Fruit fly (Drosophila melanogaster): ENCODE results near the gene CG42450.

Gene CG42450

dm6 chrX:18848338-18849021 lies 35.4 kb downstream of the CG42450 start, which contains the start of gene shop (continued):
- TF ChIP-seq CG33213 (GFP tag; optimal IDR thresholded peaks at IDR 0.05) = peak; percentile 59
- peak; percentile 59; the same call in 2 of the 4 replicates for TF ChIP-seq Dll (GFP tag; IDR thresholded peaks at IDR 0.05; ENCODE audit: partially characterized antibody)
- peak; percentile 60 for TF ChIP-seq onecut (GFP tag; IDR thresholded peaks at IDR 0.05)
- 0 out of 2 replicates have a peak, but pooled peaks have one; percentile 46 for TF ChIP-seq CG42726 (GFP tag; IDR thresholded peaks at IDR 0.05; ENCODE audit: partially characterized antibody)
- peak; percentile 2 for TF ChIP-seq Hey (tag; optimal IDR thresholded peaks at IDR 0.05)
- TF ChIP-seq CG12744 (GFP tag; optimal IDR thresholded peaks at IDR 0.05) = peak; percentile 35
- TF ChIP-seq her (GFP tag; optimal IDR thresholded peaks at IDR 0.05) = no peak
- no peak for TF ChIP-seq Rx (GFP tag; IDR thresholded peaks at IDR 0.05)
- peak; percentile 93 for TF ChIP-seq gem (tag; optimal IDR thresholded peaks at IDR 0.05)
- peak; percentile 64 for TF ChIP-seq gsb-n (tag; optimal IDR thresholded peaks at IDR 0.05)
- peak; percentile 36; the same call in 1 of the 2 replicates for TF ChIP-seq Gsc (GFP tag; IDR thresholded peaks at IDR 0.05)
- no peak for TF ChIP-seq Lim3 (GFP tag; IDR thresholded peaks at IDR 0.05)
- no peak for TF ChIP-seq cg (GFP tag; optimal IDR thresholded peaks at IDR 0.05)
- TF ChIP-seq CrebB (tag; optimal IDR thresholded peaks at IDR 0.05) = peak; percentile 75
- peak; percentile 61 for TF ChIP-seq schlank (tag; optimal IDR thresholded peaks at IDR 0.05)
- TF ChIP-seq YL-1 (GFP tag; optimal IDR thresholded peaks at IDR 0.05) = peak; percentile 24
- TF ChIP-seq Vsx1 (GFP tag; optimal IDR thresholded peaks at IDR 0.05) = peak; percentile 69
- TF ChIP-seq zfh2 (GFP tag; optimal IDR thresholded peaks at IDR 0.05) = peak; percentile 81
- peak; percentile 78 for TF ChIP-seq jing (GFP tag; optimal IDR thresholded peaks at IDR 0.05)
- peak; percentile 76 for TF ChIP-seq Fer3 (tag; optimal IDR thresholded peaks at IDR 0.05)
- peak; percentile 67 for TF ChIP-seq Mad (GFP tag; optimal IDR thresholded peaks at IDR 0.05)
- peak; percentile 64 for TF ChIP-seq CG10462 (GFP tag; optimal IDR thresholded peaks at IDR 0.05)
- peak; percentile 83 for TF ChIP-seq CG15011 (GFP tag; optimal IDR thresholded peaks at IDR 0.05)
- peak; percentile 63 for TF ChIP-seq H2.0 (GFP tag; IDR thresholded peaks at IDR 0.05)
- no peak for TF ChIP-seq cad (GFP tag; optimal IDR thresholded peaks at IDR 0.05)
- TF ChIP-seq kni (GFP tag; optimal IDR thresholded peaks at IDR 0.05) = peak; percentile 15
- 0 out of 3 replicates have a peak, but pooled peaks have one; percentile 26 for TF ChIP-seq HLH4C (GFP tag; IDR thresholded peaks at IDR 0.05; ENCODE audit: partially characterized antibody)
- TF ChIP-seq CG1647 (GFP tag; optimal IDR thresholded peaks at IDR 0.05) = peak; percentile 64
- no peak for TF ChIP-seq Lpt (GFP tag; optimal IDR thresholded peaks at IDR 0.05)
- peak; percentile 48 for TF ChIP-seq CG2116 (GFP tag; optimal IDR thresholded peaks at IDR 0.05)
- peak; percentile 91 for TF ChIP-seq CG7839 (tag; optimal IDR thresholded peaks at IDR 0.05)
- TF ChIP-seq Nf-YB (GFP tag; optimal IDR thresholded peaks at IDR 0.05) = peak; percentile 72
- peak; percentile 75 for TF ChIP-seq salm (tag; optimal IDR thresholded peaks at IDR 0.05)
- no peak for TF ChIP-seq Sry-β (GFP tag; optimal IDR thresholded peaks at IDR 0.05)
- peak; percentile 82 for TF ChIP-seq CG12104 (GFP tag; optimal IDR thresholded peaks at IDR 0.05)
- peak; percentile 46 for TF ChIP-seq wek (GFP tag; optimal IDR thresholded peaks at IDR 0.05)
- TF ChIP-seq bab2 (GFP tag; optimal IDR thresholded peaks at IDR 0.05) = peak; percentile 61
- no peak for TF ChIP-seq CkIIα-i1 (GFP tag; IDR thresholded peaks at IDR 0.05)
- TF ChIP-seq stc (GFP tag; IDR thresholded peaks at IDR 0.05) = peak; percentile 52
- TF ChIP-seq toy (GFP tag; IDR thresholded peaks at IDR 0.05) = peak; percentile 22; the same call in 1 of the 2 replicates
- TF ChIP-seq sug (tag; optimal IDR thresholded peaks at IDR 0.05) = peak; percentile 86
- peak; percentile 78 for TF ChIP-seq CG17359 (tag; optimal IDR thresholded peaks at IDR 0.05)
- peak; percentile 37 for TF ChIP-seq Sry-δ (GFP tag; optimal IDR thresholded peaks at IDR 0.05)
- no peak for TF ChIP-seq tll (GFP tag; optimal IDR thresholded peaks at IDR 0.05)
- TF ChIP-seq Bgb (GFP tag; IDR thresholded peaks at IDR 0.05; ENCODE audit: partially characterized antibody) = peak; percentile 64
- TF ChIP-seq NC2β (GFP tag; optimal IDR thresholded peaks at IDR 0.05) = peak; percentile 7
- peak; percentile 58; the same call in 2 of the 3 replicates for TF ChIP-seq zen2 (GFP tag; IDR thresholded peaks at IDR 0.05; ENCODE audit: partially characterized antibody)
- TF ChIP-seq lbe (GFP tag; optimal IDR thresholded peaks at IDR 0.05) = peak; percentile 64
- no peak for TF ChIP-seq fru (optimal IDR thresholded peaks at IDR 0.05)
